Fruit fly (Drosophila melanogaster): ENCODE data around the gene ovo.

DNA sequence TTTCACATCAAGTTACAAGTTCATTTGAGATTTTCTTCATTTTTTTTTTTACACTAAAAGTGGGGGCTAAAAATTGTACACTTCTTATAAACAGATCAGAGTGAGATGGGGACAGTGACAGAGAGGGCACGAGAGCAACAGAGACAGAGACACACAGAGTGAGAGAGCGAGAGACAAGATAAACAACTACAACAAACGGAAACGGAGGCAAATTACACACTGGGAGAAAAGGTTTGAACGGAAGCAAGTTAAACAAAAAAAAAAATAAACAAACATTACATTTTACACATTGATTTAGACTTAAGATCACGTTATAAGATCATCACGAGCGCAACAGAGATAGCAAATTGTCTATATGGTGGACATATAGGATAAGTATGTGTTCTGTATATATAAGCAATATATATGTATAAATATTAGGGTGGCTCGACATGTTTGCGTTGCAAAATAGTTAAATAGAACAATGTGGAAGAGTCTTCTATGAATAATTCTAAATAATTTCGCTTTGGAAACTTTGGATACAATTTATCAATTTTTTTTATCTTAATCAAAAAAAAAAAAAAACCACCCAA is 27.9 kb downstream of the ovo start:
- TF ChIP-seq CG16779 (tag; optimal IDR thresholded peaks at IDR 0.05) (no peak), CG11762 (GFP tag; optimal IDR thresholded peaks at IDR 0.05; ENCODE audit: insufficient read depth) (no peak), CG6854 (GFP tag; optimal IDR thresholded peaks at IDR 0.05) (no peak), CG3032 (tag; optimal IDR thresholded peaks at IDR 0.05) (no peak)

Measured in whole organism, prepupa.